Fruit fly (Drosophila melanogaster) whole organism, pupa: ENCODE results near the gene mRpL46.

ENCODE experiments used
- CG12605 ChIP-seq: fragments of 200-800 bp; sonication (Bioruptor generic); IDR thresholded peaks from 2 replicates; pipeline ENCODE4 v1.3.6; 2022; ENCODE audit warnings: missing biosample characterization, missing genetic modification characterization
- CG14655 ChIP-seq: fragments of 200-800 bp; sonication (Bioruptor generic); optimal IDR thresholded peaks from 3 replicates; lab custom pipeline; 2017; ENCODE audit warnings: mild to moderate bottlenecking, missing biosample characterization, missing genetic modification reagents, missing genetic modification characterization
- CG17806 ChIP-seq: fragments of 200-800 bp; sonication (Bioruptor generic); optimal IDR thresholded peaks from 2 replicates; lab custom pipeline; 2018; ENCODE audit warnings: missing biosample characterization, mild to moderate bottlenecking, missing genetic modification characterization, moderate library complexity
- CG34367 ChIP-seq: fragments of 200-800 bp; sonication (Bioruptor generic); optimal IDR thresholded peaks from 2 replicates; lab custom pipeline; 2018; ENCODE audit warnings: missing biosample characterization, mild to moderate bottlenecking, missing genetic modification characterization
- CG8159 ChIP-seq: fragments of 200-800 bp; sonication (Bioruptor generic); optimal IDR thresholded peaks from 3 replicates; lab custom pipeline; 2018; ENCODE audit warnings: missing biosample characterization, mild to moderate bottlenecking, missing genetic modification characterization, moderate library complexity
- CG8301 ChIP-seq: fragments of 200-800 bp; sonication (Bioruptor generic); optimal IDR thresholded peaks from 2 replicates; lab custom pipeline; 2018; ENCODE audit warnings: missing biosample characterization, mild to moderate bottlenecking, missing genetic modification characterization
- CG9948 ChIP-seq: fragments of 200-800 bp; sonication (Bioruptor generic); optimal IDR thresholded peaks from 2 replicates; lab custom pipeline; 2018; ENCODE audit warnings: missing biosample characterization, mild to moderate bottlenecking, missing genetic modification characterization, moderate library complexity
- D1 ChIP-seq: fragments of 200-800 bp; sonication (Bioruptor generic); optimal IDR thresholded peaks from 2 replicates; lab custom pipeline; 2018; ENCODE audit warnings: missing biosample characterization, mild to moderate bottlenecking, missing genetic modification characterization, moderate library complexity
- EcR ChIP-seq: fragments of 200-800 bp; sonication (Bioruptor generic); optimal IDR thresholded peaks from 3 replicates; lab custom pipeline; 2019; ENCODE audit warnings: missing biosample characterization, missing genetic modification characterization, mild to moderate bottlenecking, moderate library complexity, missing genetic modification reagents
- Pif1A ChIP-seq: fragments of 200-800 bp; sonication (Bioruptor generic); optimal IDR thresholded peaks from 3 replicates; lab custom pipeline; 2016; ENCODE audit warnings: missing biosample characterization, missing genetic modification characterization
- fd96Ca ChIP-seq: fragments of 200-800 bp; sonication (Bioruptor generic); IDR thresholded peaks from 3 replicates; pipeline ENCODE4 v1.3.6; 2022; ENCODE audit warnings: missing biosample characterization, missing genetic modification characterization
- gl ChIP-seq: fragments of 200-800 bp; sonication (Bioruptor generic); optimal IDR thresholded peaks from 2 replicates; lab custom pipeline; 2018; ENCODE audit warnings: missing biosample characterization, mild to moderate bottlenecking, missing genetic modification characterization
- rn ChIP-seq: fragments of 200-800 bp; sonication (Bioruptor generic); IDR thresholded peaks from 2 replicates; pipeline ENCODE4 v1.3.6; 2022; ENCODE audit warnings: missing biosample characterization, missing genetic modification characterization

DNA sequence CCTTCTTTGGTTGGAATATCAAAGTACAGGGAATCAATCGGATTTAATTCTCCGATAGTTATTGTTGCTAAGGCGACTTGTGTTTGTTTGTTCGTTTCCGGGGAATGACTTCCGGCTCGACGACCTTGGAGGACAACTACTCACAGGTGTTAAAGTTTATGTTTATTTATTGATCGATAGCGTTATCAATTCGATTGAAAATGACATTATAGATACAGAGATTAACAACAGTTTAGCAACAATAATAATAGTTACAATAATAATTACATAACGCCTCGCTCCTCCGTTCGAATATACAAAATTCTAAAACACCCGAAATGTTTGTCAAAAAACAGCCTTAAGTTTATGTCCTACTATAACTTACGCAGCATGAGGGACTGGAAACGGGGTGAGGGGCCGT, 5.6 kb upstream of the mRpL46 start, which contains the start of gene Dhc62B:
- no peak for TF ChIP-seq CG12605 (GFP tag; lab: Robert Waterston, UW)
- no peak for TF ChIP-seq CG34367 (tag; lab: Kevin White, UChicago)
- TF ChIP-seq fd96Ca: no peak
- no peak for TF ChIP-seq CG17806 (tag; lab: Kevin White, UChicago)
- no peak for TF ChIP-seq D1 (tag; lab: Kevin White, UChicago)
- no peak for TF ChIP-seq EcR
- no peak for TF ChIP-seq Pif1A (GFP tag; lab: Kevin White, UChicago)
- no peak for TF ChIP-seq CG9948 (tag; lab: Kevin White, UChicago)
- TF ChIP-seq gl (tag; lab: Kevin White, UChicago): no peak
- TF ChIP-seq rn (GFP tag; lab: Robert Waterston, UW): no peak
- TF ChIP-seq CG8159 (tag; lab: Kevin White, UChicago): no peak
- TF ChIP-seq CG8301 (tag; lab: Kevin White, UChicago): no peak
- TF ChIP-seq CG14655: no peak
